Fruit fly (Drosophila melanogaster) whole organism, embryonic: Measurements from ENCODE around the gene Lim1.

Source experiments
- ATbp ChIP-seq: fragments of 200-800 bp; sonication (Bioruptor generic); optimal IDR thresholded peaks from 2 replicates; lab custom pipeline; 2017; ENCODE audit warnings: missing biosample characterization, mild to moderate bottlenecking, missing genetic modification characterization, missing genetic modification reagents
- Abd-B ChIP-seq: fragments of 200-800 bp; sonication (Bioruptor generic); optimal IDR thresholded peaks from 2 replicates; lab custom pipeline; 2018; ENCODE audit warnings: missing biosample characterization, mild to moderate bottlenecking, missing genetic modification characterization, moderate library complexity
- Ada2b ChIP-seq: fragments of 200-800 bp; sonication (Bioruptor generic); IDR thresholded peaks from 2 replicates; pipeline ENCODE4 v1.3.6; 2022; ENCODE audit warnings: missing biosample characterization, missing genetic modification characterization
- Atf6 ChIP-seq: fragments of 200-800 bp; sonication (Bioruptor generic); IDR thresholded peaks from 2 replicates; pipeline ENCODE4 v1.3.6; 2022; ENCODE audit warnings: missing biosample characterization, missing genetic modification characterization
- CG11247 ChIP-seq: fragments of 200-800 bp; sonication (Bioruptor generic); IDR thresholded peaks from 2 replicates; pipeline ENCODE4 v1.3.6; 2022; ENCODE audit warnings: missing biosample characterization, missing genetic modification characterization
- CG14710 ChIP-seq: fragments of 200-800 bp; sonication (Bioruptor generic); optimal IDR thresholded peaks from 3 replicates; lab custom pipeline; 2019; ENCODE audit warnings: missing biosample characterization, mild to moderate bottlenecking, missing genetic modification characterization, moderate library complexity
- CG15011 ChIP-seq: fragments of 200-800 bp; sonication (Bioruptor generic); optimal IDR thresholded peaks from 3 replicates; lab custom pipeline; 2018; ENCODE audit warnings: missing biosample characterization, mild to moderate bottlenecking, missing genetic modification characterization
- CG15601 ChIP-seq: fragments of 200-800 bp; sonication (Bioruptor generic); optimal IDR thresholded peaks from 3 replicates; lab custom pipeline; 2019; ENCODE audit warnings: missing biosample characterization, mild to moderate bottlenecking, missing genetic modification characterization, moderate library complexity
- CG2889 ChIP-seq: fragments of 200-800 bp; sonication (Bioruptor generic); IDR thresholded peaks from 3 replicates; pipeline ENCODE4 v1.3.6; 2022; ENCODE audit warnings: missing biosample characterization, missing genetic modification characterization
- CG30431 ChIP-seq: fragments of 200-800 bp; sonication (Bioruptor generic); optimal IDR thresholded peaks from 2 replicates; lab custom pipeline; 2017; ENCODE audit warnings: missing biosample characterization, missing genetic modification characterization
- CG31441 ChIP-seq: fragments of 200-800 bp; sonication (Bioruptor generic); IDR thresholded peaks from 2 replicates; pipeline ENCODE4 v1.3.6; 2022; ENCODE audit warnings: missing biosample characterization, missing genetic modification characterization
- CG32767 ChIP-seq: fragments of 200-800 bp; sonication (Bioruptor generic); IDR thresholded peaks from 2 replicates; pipeline ENCODE4 v1.3.6; 2022; ENCODE audit warnings: missing biosample characterization, missing genetic modification characterization
- CG34376 ChIP-seq: fragments of 200-800 bp; sonication (Bioruptor generic); optimal IDR thresholded peaks from 2 replicates; lab custom pipeline; 2018; ENCODE audit warnings: missing biosample characterization, mild to moderate bottlenecking, missing genetic modification characterization
- CG34422 ChIP-seq: fragments of 200-800 bp; sonication (Bioruptor generic); IDR thresholded peaks from 3 replicates; pipeline ENCODE4 v1.3.6; 2022; ENCODE audit warnings: missing biosample characterization, missing genetic modification characterization
- CG6254 ChIP-seq: fragments of 200-800 bp; sonication (Bioruptor generic); optimal IDR thresholded peaks from 3 replicates; lab custom pipeline; 2017; ENCODE audit warnings: mild to moderate bottlenecking, missing biosample characterization, missing genetic modification reagents, missing genetic modification characterization
- CG6272 ChIP-seq: fragments of 200-800 bp; sonication (Bioruptor generic); IDR thresholded peaks from 2 replicates; pipeline ENCODE4 v1.3.6; 2022; ENCODE audit warnings: missing biosample characterization, missing genetic modification characterization
- CG6813 ChIP-seq: fragments of 200-800 bp; sonication (Bioruptor generic); optimal IDR thresholded peaks from 2 replicates; lab custom pipeline; 2017; ENCODE audit warnings: missing biosample characterization, missing genetic modification characterization, mild to moderate bottlenecking, moderate library complexity, missing genetic modification reagents
- CG6854 ChIP-seq: fragments of 200-800 bp; sonication (Bioruptor generic); optimal IDR thresholded peaks from 3 replicates; lab custom pipeline; 2017; ENCODE audit warnings: missing biosample characterization, mild to moderate bottlenecking, missing genetic modification characterization
- CG9215 ChIP-seq: fragments of 200-800 bp; sonication (Bioruptor generic); IDR thresholded peaks from 2 replicates; pipeline ENCODE4 v1.3.6; 2022; ENCODE audit warnings: missing biosample characterization, missing genetic modification characterization
- Dbx ChIP-seq: fragments of 200-800 bp; sonication (Bioruptor generic); IDR thresholded peaks from 3 replicates; pipeline ENCODE4 v1.3.6; 2022; ENCODE audit warnings: missing biosample characterization, missing genetic modification characterization
- Ets65A ChIP-seq: fragments of 200-800 bp; sonication (Bioruptor generic); peaks from one replicate; lab custom pipeline; 2016; ENCODE audit warnings: missing biosample characterization, missing genetic modification characterization
- H15 ChIP-seq: fragments of 200-800 bp; sonication (Bioruptor generic); IDR thresholded peaks from 3 replicates; pipeline ENCODE4 v1.3.6; 2022; ENCODE audit warnings: missing biosample characterization, missing genetic modification characterization
- Hr3 ChIP-seq: fragments of 200-800 bp; sonication (Bioruptor generic); optimal IDR thresholded peaks from 3 replicates; lab custom pipeline; 2016; ENCODE audit warnings: missing biosample characterization, missing genetic modification characterization
- Lhr ChIP-seq: fragments of 200-800 bp; sonication (Bioruptor generic); optimal IDR thresholded peaks from 3 replicates; lab custom pipeline; 2017; ENCODE audit warnings: mild to moderate bottlenecking, missing biosample characterization, missing genetic modification reagents, missing genetic modification characterization
- Mad ChIP-seq: fragments of 200-800 bp; sonication (Bioruptor generic); optimal IDR thresholded peaks from 2 replicates; lab custom pipeline; 2016; ENCODE audit warnings: missing biosample characterization, missing genetic modification characterization
- NfI ChIP-seq: fragments of 200-800 bp; sonication (Bioruptor generic); optimal IDR thresholded peaks from 3 replicates; lab custom pipeline; 2018; ENCODE audit warnings: missing biosample characterization, mild to moderate bottlenecking, missing genetic modification characterization, moderate library complexity
- abd-A ChIP-seq: fragments of 200-800 bp; sonication (Bioruptor generic); optimal IDR thresholded peaks from 3 replicates; lab custom pipeline; 2019; ENCODE audit warnings: missing biosample characterization, mild to moderate bottlenecking, missing genetic modification characterization, moderate library complexity
- amos ChIP-seq: fragments of 200-800 bp; sonication (Bioruptor generic); IDR thresholded peaks from 2 replicates; pipeline ENCODE4 v1.3.6; 2022; ENCODE audit warnings: missing biosample characterization, missing genetic modification characterization; ENCODE audit not compliant: partially characterized antibody
- ash1 ChIP-seq: fragments of 200-800 bp; sonication (Bioruptor generic); optimal IDR thresholded peaks from 2 replicates; lab custom pipeline; 2018; ENCODE audit warnings: missing biosample characterization, mild to moderate bottlenecking, missing genetic modification characterization
- bsh ChIP-seq, 2 experiments: fragments of 200-800 bp; sonication (Bioruptor generic); optimal IDR thresholded peaks; 2 replicates each; lab custom pipeline; 2017 to 2018; ENCODE audit warnings: mild to moderate bottlenecking in 2 of 2, missing biosample characterization in 2 of 2, missing genetic modification characterization in 2 of 2, moderate library complexity in 1 of 2
- dan ChIP-seq: fragments of 200-800 bp; sonication (Bioruptor generic); IDR thresholded peaks from 2 replicates; pipeline ENCODE4 v1.3.6; 2022; ENCODE audit warnings: missing biosample characterization, missing genetic modification characterization
- disco-r ChIP-seq: fragments of 200-800 bp; sonication (Bioruptor generic); optimal IDR thresholded peaks from 2 replicates; lab custom pipeline; 2016; ENCODE audit warnings: missing biosample characterization, missing genetic modification characterization
- dpn ChIP-seq, 2 experiments: fragments of 200-800 bp; sonication (Bioruptor generic); optimal IDR thresholded peaks; 3 replicates each; lab custom pipeline; 2016; ENCODE audit warnings: missing biosample characterization in 2 of 2, missing genetic modification characterization in 2 of 2
- dysf ChIP-seq: fragments of 200-800 bp; sonication (Bioruptor generic); IDR thresholded peaks from 3 replicates; pipeline ENCODE4 v1.3.6; 2022; ENCODE audit warnings: missing biosample characterization, missing genetic modification characterization
- lola ChIP-seq, 3 experiments: fragments of >200 bp in 2 of 3; fragments of 200-800 bp in 1 of 3; sonication (Bioruptor generic) in 1 of 3; optimal IDR thresholded peaks; 2 replicates each; lab custom pipeline; 2017 to 2019; ENCODE audit warnings: missing biosample characterization in 3 of 3, missing genetic modification characterization in 3 of 3, mild to moderate bottlenecking in 1 of 3, moderate library complexity in 1 of 3
- lov ChIP-seq, 2 experiments: fragments of 200-800 bp in 1 of 2; fragments of >200 bp in 1 of 2; sonication (Bioruptor generic) in 1 of 2; IDR thresholded peaks in 1 of 2; optimal IDR thresholded peaks in 1 of 2; 2 replicates in 1 of 2; 3 replicates in 1 of 2; pipeline versions ENCODE4 v1.3.6 to Lab custom; 2017 to 2022; ENCODE audit warnings: missing biosample characterization in 1 of 2, missing genetic modification characterization in 1 of 2
- odd ChIP-seq: fragments of 200-800 bp; sonication (Bioruptor generic); optimal IDR thresholded peaks from 2 replicates; lab custom pipeline; 2017; ENCODE audit warnings: missing biosample characterization, mild to moderate bottlenecking, missing genetic modification characterization
- ranshi ChIP-seq: fragments of 200-800 bp; sonication (Bioruptor generic); IDR thresholded peaks from 2 replicates; pipeline ENCODE4 v1.3.6; 2022; ENCODE audit warnings: missing biosample characterization, missing genetic modification characterization
- shn ChIP-seq: fragments of 200-800 bp; sonication (Bioruptor generic); optimal IDR thresholded peaks from 3 replicates; lab custom pipeline; 2016; ENCODE audit warnings: missing biosample characterization, missing genetic modification characterization
- sisA ChIP-seq: fragments of 200-800 bp; sonication (Bioruptor generic); IDR thresholded peaks from 2 replicates; pipeline ENCODE4 v1.3.6; 2022; ENCODE audit warnings: missing biosample characterization, missing genetic modification characterization
- slbo ChIP-seq: fragments of 200-800 bp; sonication (Bioruptor generic); IDR thresholded peaks from 2 replicates; pipeline ENCODE4 v1.3.6; 2022; ENCODE audit warnings: missing biosample characterization, missing genetic modification characterization
- so ChIP-seq: fragments of 200-800 bp; sonication (Bioruptor generic); IDR thresholded peaks from 3 replicates; pipeline ENCODE4 v1.3.6; 2022; ENCODE audit warnings: missing biosample characterization, missing genetic modification characterization
- stwl ChIP-seq: fragments of 200-800 bp; sonication (Bioruptor generic); optimal IDR thresholded peaks from 3 replicates; lab custom pipeline; 2018; ENCODE audit warnings: missing biosample characterization, mild to moderate bottlenecking, missing genetic modification characterization, moderate library complexity
- sug ChIP-seq: fragments of 200-800 bp; optimal IDR thresholded peaks from 2 replicates; lab custom pipeline; 2019; ENCODE audit warnings: missing biosample characterization, mild to moderate bottlenecking, missing genetic modification characterization, moderate library complexity
- tgo ChIP-seq: fragments of 200-800 bp; sonication (Bioruptor generic); IDR thresholded peaks from 3 replicates; pipeline ENCODE4 v1.3.6; 2022; ENCODE audit warnings: missing biosample characterization, missing genetic modification characterization
- toy ChIP-seq: fragments of 200-800 bp; sonication (Bioruptor generic); IDR thresholded peaks from 2 replicates; pipeline ENCODE4 v1.3.6; 2022; ENCODE audit warnings: missing biosample characterization, missing genetic modification characterization
- ttk ChIP-seq: fragments of 200-800 bp; sonication (Bioruptor generic); IDR thresholded peaks from 2 replicates; pipeline ENCODE4 v2.1.2; 2022; ENCODE audit warnings: missing biosample characterization, missing genetic modification characterization
- wek ChIP-seq: fragments of 200-800 bp; sonication (Bioruptor generic); optimal IDR thresholded peaks from 3 replicates; lab custom pipeline; 2018; ENCODE audit warnings: missing biosample characterization, mild to moderate bottlenecking, missing genetic modification characterization, moderate library complexity
- yki ChIP-seq: fragments of >200 bp; optimal IDR thresholded peaks from 3 replicates; lab custom pipeline; 2018

Lim1 gene

dm6 chrX:8776790-8777478 is 28.7 kb downstream of the Lim1 start (continued):
- TF ChIP-seq lov (optimal IDR thresholded peaks at IDR 0.05; lab: Kevin White, UChicago) (no peak), lov (GFP tag; IDR thresholded peaks at IDR 0.05; lab: Robert Waterston, UW) (no peak), stwl (tag; lab: Kevin White, UChicago) (no peak), CG6254 (GFP tag; lab: Kevin White, UChicago) (peak; percentile 40), bsh (GFP tag; optimal IDR thresholded peaks at IDR 0.05; lab: Kevin White, UChicago) (peak in 1 of 2 experiments; percentile 81), dan (GFP tag; lab: Robert Waterston, UW) (no peak), CG30431 (peak; percentile 35), wek (GFP tag; lab: Kevin White, UChicago) (no peak), CG14710 (tag; lab: Kevin White, UChicago) (peak; percentile 76), CG31441 (GFP tag; lab: Robert Waterston, UW) (peak; percentile 79), so (peak; percentile 42; the same call in 1 of the 3 replicates), CG15601 (tag; lab: Kevin White, UChicago) (peak; percentile 47), CG11247 (GFP tag; lab: Robert Waterston, UW) (peak; percentile 49), ranshi (GFP tag; lab: Robert Waterston, UW) (peak; percentile 33; the same call in 1 of the 2 replicates), sug (tag; lab: Kevin White, UChicago) (no peak), ash1 (no peak), Abd-B (GFP tag; lab: Kevin White, UChicago) (peak; percentile 74), Ada2b (peak; percentile 20; the same call in 1 of the 2 replicates), Atf6 (GFP tag; lab: Robert Waterston, UW) (peak; percentile 25; the same call in 1 of the 2 replicates), disco-r (GFP tag; lab: Kevin White, UChicago) (no peak), toy (GFP tag; lab: Robert Waterston, UW) (no peak), dpn (GFP tag; optimal IDR thresholded peaks at IDR 0.05; lab: Kevin White, UChicago) (peak in 1 of 2 experiments; percentile 40), Hr3 (peak; percentile 31), lola (GFP tag; optimal IDR thresholded peaks at IDR 0.05; lab: Kevin White, UChicago) (peak in 1 of 3 experiments; percentile 78), CG15011 (GFP tag; lab: Kevin White, UChicago) (no peak), abd-A (tag; lab: Kevin White, UChicago) (peak; percentile 15), slbo (GFP tag; lab: Robert Waterston, UW) (peak; percentile 42), shn (GFP tag; lab: Kevin White, UChicago) (no peak), dysf (GFP tag; lab: Robert Waterston, UW) (peak; percentile 58; the same call in 2 of the 3 replicates), Lhr (GFP tag; lab: Kevin White, UChicago) (peak; percentile 17), CG34422 (GFP tag; lab: Robert Waterston, UW) (peak; percentile 68; the same call in 2 of the 3 replicates), amos (no peak), yki (lab: Kevin White, UChicago) (no peak), NfI (GFP tag; lab: Kevin White, UChicago) (peak; percentile 9), Mad (no peak), sisA (GFP tag; lab: Robert Waterston, UW) (peak; percentile 50; the same call in 1 of the 2 replicates), CG6272 (GFP tag; lab: Robert Waterston, UW) (peak; percentile 16; the same call in 1 of the 2 replicates), Ets65A (GFP tag; lab: Kevin White, UChicago) (no peak), CG34376 (no peak), tgo (GFP tag; lab: Robert Waterston, UW) (peak; percentile 65), ATbp (peak; percentile 60), H15 (peak; percentile 62), odd (GFP tag; lab: Kevin White, UChicago) (peak; percentile 51), CG32767 (GFP tag; lab: Robert Waterston, UW) (peak; percentile 57; the same call in 1 of the 2 replicates), CG2889 (GFP tag; lab: Robert Waterston, UW) (0 out of 3 replicates have a peak, but pooled peaks have one; percentile 14), CG9215 (GFP tag; lab: Robert Waterston, UW) (no peak), ttk (GFP tag; lab: Robert Waterston, UW) (peak; percentile 33; the same call in 1 of the 2 replicates), CG6854 (GFP tag; lab: Kevin White, UChicago) (peak; percentile 2), CG6813 (GFP tag; lab: Kevin White, UChicago) (peak; percentile 37), Dbx (GFP tag; lab: Robert Waterston, UW) (no peak)
